Worm (Caenorhabditis elegans): ENCODE measurements around the gene C47E12.13.
A peak's percentile ranks its signal among the peaks of the same experiment; 100 is the strongest.

C47E12.13 gene

ce11 chrIV:9974392-9974791 lies 32.3 kb downstream of the C47E12.13 start, which contains the start of gene C47E12.9:
Gene C47E12.9 (plus strand): TSS chrIV:9974692.
- TF ChIP-seq nhr-77 (tag; optimal IDR thresholded peaks at IDR 0.05) (no peak), lin-39 (tag; optimal IDR thresholded peaks at IDR 0.05) (no peak), unc-55 (GFP tag; optimal IDR thresholded peaks at IDR 0.05) (no peak), sem-4 (tag; optimal IDR thresholded peaks at IDR 0.05) (no peak), sma-3 (GFP tag; optimal IDR thresholded peaks at IDR 0.05) (no peak), lin-11 (tag; optimal IDR thresholded peaks at IDR 0.05) (no peak), nhr-129 (tag; optimal IDR thresholded peaks at IDR 0.05) (no peak), Y55F3AM.14 (GFP tag; optimal IDR thresholded peaks at IDR 0.05) (no peak), skn-1 (tag; optimal IDR thresholded peaks at IDR 0.05) (no peak), lin-13 (GFP tag; optimal IDR thresholded peaks at IDR 0.05) (no peak), F13H6.1 (tag; optimal IDR thresholded peaks at IDR 0.05) (no peak), ceh-16 (tag; optimal IDR thresholded peaks at IDR 0.05) (no peak), ama-1 (optimal IDR thresholded peaks at IDR 0.05) (no peak), ZK546.5 (tag; optimal IDR thresholded peaks at IDR 0.05) (no peak), aly-2 (tag; optimal IDR thresholded peaks at IDR 0.05) (no peak), nhr-10 (tag; optimal IDR thresholded peaks at IDR 0.05) (no peak), nhr-11 (tag; optimal IDR thresholded peaks at IDR 0.05) (no peak), mdl-1 (tag; optimal IDR thresholded peaks at IDR 0.05) (no peak)

ce11 chrIV:9972629-9973028 lies 34.1 kb downstream of the C47E12.13 start, which contains the start of the genes C47E12.12 and C47E12.10:
Gene C47E12.12 (minus strand): TSS chrIV:9972729.
Gene C47E12.10 (plus strand): TSS chrIV:9972800.
- TF ChIP-seq sma-9 (GFP tag; optimal IDR thresholded peaks at IDR 0.05) (no peak), sma-9 (tag; optimal IDR thresholded peaks at IDR 0.05) (no peak), ama-1 (optimal IDR thresholded peaks at IDR 0.05) (no peak), lin-11 (tag; optimal IDR thresholded peaks at IDR 0.05) (no peak), sem-4 (tag; optimal IDR thresholded peaks at IDR 0.05) (no peak), nhr-25 (tag; optimal IDR thresholded peaks at IDR 0.05) (no peak), nhr-21 (tag; optimal IDR thresholded peaks at IDR 0.05) (no peak), nhr-23 (tag; optimal IDR thresholded peaks at IDR 0.05) (no peak), elt-3 (tag; optimal IDR thresholded peaks at IDR 0.05) (no peak), mbf-1 (tag; optimal IDR thresholded peaks at IDR 0.05) (no peak), ztf-1 (GFP tag; conservative IDR thresholded peaks at IDR 0.05) (no peak), aly-2 (tag; optimal IDR thresholded peaks at IDR 0.05) (no peak), unc-39 (tag; optimal IDR thresholded peaks at IDR 0.05) (no peak), nhr-129 (tag; optimal IDR thresholded peaks at IDR 0.05) (no peak), peb-1 (tag; optimal IDR thresholded peaks at IDR 0.05) (no peak), mdl-1 (tag; optimal IDR thresholded peaks at IDR 0.05) (no peak), gmeb-1 (tag; optimal IDR thresholded peaks at IDR 0.05) (no peak), mab-5 (tag; optimal IDR thresholded peaks at IDR 0.05) (no peak), nhr-77 (tag; optimal IDR thresholded peaks at IDR 0.05) (no peak)

ce11 chrIV:9969081-9969480 lies 37.6 kb downstream of the C47E12.13 start, which contains the start of the genes kin-5 and C47E12.11:
Gene kin-5 (minus strand): TSS chrIV:9969181.
Gene C47E12.11 (plus strand): TSS chrIV:9969400.
- no peak for TF ChIP-seq zag-1 (tag; optimal IDR thresholded peaks at IDR 0.05)
- TF ChIP-seq nhr-23 (tag; optimal IDR thresholded peaks at IDR 0.05): no peak
- no peak for TF ChIP-seq skn-1 (tag; optimal IDR thresholded peaks at IDR 0.05)
- no peak for TF ChIP-seq blmp-1 (tag; optimal IDR thresholded peaks at IDR 0.05; ENCODE audit: insufficient read depth)
- TF ChIP-seq mbf-1 (tag; optimal IDR thresholded peaks at IDR 0.05): no peak
- TF ChIP-seq ama-1 (optimal IDR thresholded peaks at IDR 0.05): no peak
- TF ChIP-seq Y55F3AM.14 (GFP tag; optimal IDR thresholded peaks at IDR 0.05): no peak
- no peak for TF ChIP-seq ztf-4 (tag; optimal IDR thresholded peaks at IDR 0.05)
- no peak for TF ChIP-seq ztf-11 (tag; optimal IDR thresholded peaks at IDR 0.05)
- no peak for TF ChIP-seq sma-9 (GFP tag; optimal IDR thresholded peaks at IDR 0.05)
- no peak for TF ChIP-seq sma-9 (tag; optimal IDR thresholded peaks at IDR 0.05)
- no peak for TF ChIP-seq lin-39 (tag; optimal IDR thresholded peaks at IDR 0.05)

- TF ChIP-seq blmp-1 (tag; optimal IDR thresholded peaks at IDR 0.05; ENCODE audit: insufficient read depth) (no peak), crh-2 (tag; optimal IDR thresholded peaks at IDR 0.05) (peak; percentile 56), lin-11 (tag; optimal IDR thresholded peaks at IDR 0.05) (no peak), skn-1 (tag; optimal IDR thresholded peaks at IDR 0.05) (no peak), zag-1 (tag; optimal IDR thresholded peaks at IDR 0.05) (no peak)
These were observed 42.7 kb downstream of the C47E12.13 start, which contains the start of gene T13H10.2 for ce11 chrIV:9963945-9964344. Gene T13H10.2 (plus strand): TSS chrIV:9964245.

Measured in whole organism, L2 larva.